Worm (Caenorhabditis elegans) whole organism, early embryonic: Measurements from ENCODE around the gene nhr-237.

ENCODE experiments used
- B0310.2 ChIP-seq: sonication (generic microtip); optimal IDR thresholded peaks from 2 replicates; lab custom pipeline; 2016; ENCODE audit warnings: mild to moderate bottlenecking, missing genetic modification characterization, missing compliant biosample characterization
- F13C5.2 ChIP-seq: sonication (generic microtip); optimal IDR thresholded peaks from 2 replicates; lab custom pipeline; 2017; ENCODE audit warnings: mild to moderate bottlenecking, missing genetic modification characterization, inconsistent platforms, missing compliant biosample characterization
- aly-1 ChIP-seq: sonication (generic microtip); optimal IDR thresholded peaks from 2 replicates; lab custom pipeline; 2016; ENCODE audit warnings: missing genetic modification characterization, missing compliant biosample characterization
- ama-1 ChIP-seq: fragments of 150-350 bp; optimal IDR thresholded peaks from 2 replicates; lab custom pipeline; 2014
- ceh-13 ChIP-seq: fragments of 200-800 bp; sonication (Bioruptor generic); optimal IDR thresholded peaks from 2 replicates; lab custom pipeline; 2018; ENCODE audit warnings: mild to moderate bottlenecking, missing genetic modification characterization, missing compliant biosample characterization
- ceh-36 ChIP-seq: sonication (generic microtip); optimal IDR thresholded peaks from 2 replicates; lab custom pipeline; 2016; ENCODE audit warnings: missing genetic modification characterization, inconsistent platforms, missing compliant biosample characterization
- ets-7 ChIP-seq: sonication (generic microtip); optimal IDR thresholded peaks from 2 replicates; lab custom pipeline; 2016; ENCODE audit warnings: missing genotype, missing genetic modification characterization, missing compliant biosample characterization
- flt-1 ChIP-seq: fragments of 200-800 bp; sonication (Bioruptor generic); IDR thresholded peaks from 2 replicates; pipeline ENCODE4 v1.3.6; 2022; ENCODE audit warnings: missing genetic modification characterization, missing compliant biosample characterization
- hmbx-1 ChIP-seq: sonication (generic microtip); optimal IDR thresholded peaks from 2 replicates; lab custom pipeline; 2016; ENCODE audit warnings: mild to moderate bottlenecking, missing genetic modification characterization, missing compliant biosample characterization
- hmg-4 ChIP-seq: fragments of 200-800 bp; sonication (Bioruptor generic); optimal IDR thresholded peaks from 2 replicates; lab custom pipeline; 2018; ENCODE audit warnings: mild to moderate bottlenecking, missing genetic modification characterization, missing compliant biosample characterization
- hnd-1 ChIP-seq: sonication (generic microtip); optimal IDR thresholded peaks from 2 replicates; lab custom pipeline; 2016; ENCODE audit warnings: missing genetic modification characterization, missing compliant biosample characterization
- pes-1 ChIP-seq: fragments of 200-800 bp; sonication (Bioruptor generic); IDR thresholded peaks from 2 replicates; pipeline ENCODE4 v1.3.6; 2022; ENCODE audit warnings: missing genetic modification reagents, missing genetic modification characterization, missing compliant biosample characterization
- scrt-1 ChIP-seq: fragments of 200-800 bp; sonication (Bioruptor generic); IDR thresholded peaks from 2 replicates; pipeline ENCODE4 v1.3.6; 2022; ENCODE audit warnings: missing genetic modification characterization, missing compliant biosample characterization
- sea-1 ChIP-seq: fragments of 200-800 bp; sonication (Bioruptor generic); conservative IDR thresholded peaks from 2 replicates; pipeline ENCODE4 v1.3.6; 2022; ENCODE audit warnings: missing genetic modification characterization, missing compliant biosample characterization
- tbx-11 ChIP-seq: fragments of 200-800 bp; sonication (Bioruptor generic); IDR thresholded peaks from 2 replicates; pipeline ENCODE4 v1.3.6; 2022; ENCODE audit warnings: missing genetic modification characterization, missing compliant biosample characterization
- tbx-37 ChIP-seq: fragments of 200-800 bp; sonication (Bioruptor generic); conservative IDR thresholded peaks from 2 replicates; pipeline ENCODE4 v1.3.6; 2022; ENCODE audit warnings: missing genetic modification reagents, missing genetic modification characterization, missing compliant biosample characterization
- tra-4 ChIP-seq: sonication (generic microtip); optimal IDR thresholded peaks from 2 replicates; lab custom pipeline; 2017; ENCODE audit warnings: missing genetic modification characterization, missing compliant biosample characterization

Gene nhr-237

ce11 chrV:1618760-1619159 is 7.9 kb downstream of the nhr-237 start, which contains the start of gene nhr-179:
Gene nhr-179 (minus strand): TSS chrV:1618860.
- no peak for TF ChIP-seq ets-7 (tag; lab: Kevin White, UChicago)
- TF ChIP-seq scrt-1 (GFP tag; lab: Robert Waterston, UW): no peak
- no peak for TF ChIP-seq F13C5.2 (tag; lab: Kevin White, UChicago)
- no peak for TF ChIP-seq ama-1
- no peak for TF ChIP-seq pes-1
- no peak for TF ChIP-seq tra-4 (tag; lab: Kevin White, UChicago)
- no peak for TF ChIP-seq sea-1 (GFP tag; lab: Robert Waterston, UW)
- no peak for TF ChIP-seq B0310.2 (tag; lab: Kevin White, UChicago)
- TF ChIP-seq flt-1 (GFP tag; lab: Robert Waterston, UW): no peak
- no peak for TF ChIP-seq tbx-11 (GFP tag; lab: Robert Waterston, UW)
- TF ChIP-seq tbx-37 (GFP tag; lab: Robert Waterston, UW): no peak
- no peak for TF ChIP-seq ceh-13 (GFP tag; lab: Kevin White, UChicago)
- TF ChIP-seq ceh-36: no peak
- TF ChIP-seq hmbx-1 (tag; lab: Kevin White, UChicago): no peak
- TF ChIP-seq aly-1 (tag; lab: Kevin White, UChicago): no peak
- TF ChIP-seq hmg-4 (GFP tag; lab: Kevin White, UChicago): no peak

ce11 chrV:1614726-1615125 is 11.9 kb downstream of the nhr-237 start, which contains the start of gene srbc-41:
Gene srbc-41 (minus strand): TSS chrV:1614826.
- TF ChIP-seq ceh-36 (no peak), tbx-37 (GFP tag; lab: Robert Waterston, UW) (no peak), ceh-13 (GFP tag; lab: Kevin White, UChicago) (no peak), tbx-11 (GFP tag; lab: Robert Waterston, UW) (no peak), ama-1 (no peak), aly-1 (tag; lab: Kevin White, UChicago) (no peak), pes-1 (no peak), ets-7 (tag; lab: Kevin White, UChicago) (no peak), F13C5.2 (tag; lab: Kevin White, UChicago) (no peak), sea-1 (GFP tag; lab: Robert Waterston, UW) (no peak), scrt-1 (GFP tag; lab: Robert Waterston, UW) (no peak), hmbx-1 (tag; lab: Kevin White, UChicago) (no peak), flt-1 (GFP tag; lab: Robert Waterston, UW) (no peak)

- no peak for TF ChIP-seq ceh-36
- TF ChIP-seq tra-4 (tag; lab: Kevin White, UChicago): no peak
- TF ChIP-seq tbx-11 (GFP tag; lab: Robert Waterston, UW): no peak
- no peak for TF ChIP-seq ama-1
- no peak for TF ChIP-seq aly-1 (tag; lab: Kevin White, UChicago)
- no peak for TF ChIP-seq tbx-37 (GFP tag; lab: Robert Waterston, UW)
- no peak for TF ChIP-seq sea-1 (GFP tag; lab: Robert Waterston, UW)
Measured at ce11 chrV:1611570-1611969, 15.1 kb downstream of the nhr-237 start.

ce11 chrV:1610097-1610496 is 16.5 kb downstream of the nhr-237 start, which contains the start of gene nhr-177:
Gene nhr-177 (plus strand): TSS chrV:1610263.
- TF ChIP-seq ets-7 (tag; lab: Kevin White, UChicago) (no peak), B0310.2 (tag; lab: Kevin White, UChicago) (no peak), scrt-1 (GFP tag; lab: Robert Waterston, UW) (no peak), flt-1 (GFP tag; lab: Robert Waterston, UW) (no peak), ceh-36 (no peak), sea-1 (GFP tag; lab: Robert Waterston, UW) (no peak), aly-1 (tag; lab: Kevin White, UChicago) (no peak), tbx-11 (GFP tag; lab: Robert Waterston, UW) (no peak), F13C5.2 (tag; lab: Kevin White, UChicago) (no peak), ceh-13 (GFP tag; lab: Kevin White, UChicago) (no peak), pes-1 (no peak), ama-1 (no peak), tbx-37 (GFP tag; lab: Robert Waterston, UW) (no peak), hmbx-1 (tag; lab: Kevin White, UChicago) (no peak), hmg-4 (GFP tag; lab: Kevin White, UChicago) (no peak), tra-4 (tag; lab: Kevin White, UChicago) (no peak), hnd-1 (no peak)

ce11 chrV:1607790-1608189 is 18.8 kb downstream of the nhr-237 start, which contains the start of gene nhr-178:
Gene nhr-178 (minus strand): TSS chrV:1607953.
- TF ChIP-seq ceh-13 (GFP tag; lab: Kevin White, UChicago): no peak
- no peak for TF ChIP-seq scrt-1 (GFP tag; lab: Robert Waterston, UW)
- no peak for TF ChIP-seq B0310.2 (tag; lab: Kevin White, UChicago)
- TF ChIP-seq flt-1 (GFP tag; lab: Robert Waterston, UW): no peak
- no peak for TF ChIP-seq tbx-11 (GFP tag; lab: Robert Waterston, UW)
- no peak for TF ChIP-seq tra-4 (tag; lab: Kevin White, UChicago)
- no peak for TF ChIP-seq hmbx-1 (tag; lab: Kevin White, UChicago)
- TF ChIP-seq ceh-36: no peak
- TF ChIP-seq hnd-1: no peak
- TF ChIP-seq ama-1: no peak
- no peak for TF ChIP-seq F13C5.2 (tag; lab: Kevin White, UChicago)
- no peak for TF ChIP-seq hmg-4 (GFP tag; lab: Kevin White, UChicago)
- no peak for TF ChIP-seq aly-1 (tag; lab: Kevin White, UChicago)
- no peak for TF ChIP-seq pes-1
- TF ChIP-seq sea-1 (GFP tag; lab: Robert Waterston, UW): no peak
- no peak for TF ChIP-seq tbx-37 (GFP tag; lab: Robert Waterston, UW)
- no peak for TF ChIP-seq ets-7 (tag; lab: Kevin White, UChicago)

- TF ChIP-seq B0310.2 (tag; lab: Kevin White, UChicago) (no peak), scrt-1 (GFP tag; lab: Robert Waterston, UW) (no peak), tbx-11 (GFP tag; lab: Robert Waterston, UW) (no peak), flt-1 (GFP tag; lab: Robert Waterston, UW) (no peak), tra-4 (tag; lab: Kevin White, UChicago) (no peak), hmbx-1 (tag; lab: Kevin White, UChicago) (no peak), aly-1 (tag; lab: Kevin White, UChicago) (no peak), hmg-4 (GFP tag; lab: Kevin White, UChicago) (no peak), ets-7 (tag; lab: Kevin White, UChicago) (no peak), tbx-37 (GFP tag; lab: Robert Waterston, UW) (no peak), sea-1 (GFP tag; lab: Robert Waterston, UW) (no peak), F13C5.2 (tag; lab: Kevin White, UChicago) (no peak), hnd-1 (no peak), ceh-36 (no peak)
Measured at ce11 chrV:1600561-1601088, 26.0 kb downstream of the nhr-237 start, which contains the start of gene F16B4.2. Gene F16B4.2 (plus strand): TSS chrV:1601038.
